Fruit fly (Drosophila melanogaster): ENCODE measurements around the gene Cog8.

The Cog8 gene

DNA sequence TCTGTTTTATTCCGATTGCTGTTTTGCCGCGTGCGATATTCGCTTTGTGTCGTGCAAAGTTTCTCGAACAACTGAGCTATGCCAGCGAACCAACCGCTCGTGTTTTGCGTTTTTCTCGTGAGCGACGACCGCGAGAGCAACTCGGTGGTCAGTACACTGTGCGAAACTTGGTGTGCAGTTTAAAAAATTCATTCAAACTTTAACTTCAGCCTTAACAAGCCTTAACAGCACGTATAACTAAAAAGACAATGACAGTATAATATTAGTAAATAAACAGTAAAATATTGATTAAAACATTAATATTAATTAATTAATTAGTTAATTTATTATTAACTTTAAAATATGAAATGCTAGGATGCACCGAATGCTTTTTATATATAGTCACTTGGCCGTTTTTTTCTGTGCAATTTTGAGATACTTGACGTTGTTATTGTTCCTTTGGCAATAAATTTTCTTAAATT is 29.4 kb upstream of the Cog8 start, which contains the start of gene CG31705 (continued):
- no peak for TF ChIP-seq CG15479 (GFP tag; optimal IDR thresholded peaks at IDR 0.05)
- TF ChIP-seq CG12744 (GFP tag; optimal IDR thresholded peaks at IDR 0.05) = no peak
- no peak for TF ChIP-seq CG16813 (GFP tag; IDR thresholded peaks at IDR 0.05; ENCODE audit: partially characterized antibody)
- TF ChIP-seq CG17359 (tag; optimal IDR thresholded peaks at IDR 0.05) = peak; percentile 1
- TF ChIP-seq Scr (GFP tag; IDR thresholded peaks at IDR 0.05; ENCODE audit: partially characterized antibody) = no peak
- TF ChIP-seq Neu2 (GFP tag; optimal IDR thresholded peaks at IDR 0.05; ENCODE audit: borderline replicate concordance) = no peak
- no peak for TF ChIP-seq ken (GFP tag; IDR thresholded peaks at IDR 0.05)
- TF ChIP-seq CG31224 (GFP tag; IDR thresholded peaks at IDR 0.05) = peak; percentile 5; the same call in 1 of the 2 replicates
- no peak for TF ChIP-seq CG5953 (GFP tag; IDR thresholded peaks at IDR 0.05)
- TF ChIP-seq CG3065 (GFP tag; optimal IDR thresholded peaks at IDR 0.05) = no peak
- TF ChIP-seq PHDP (tag; optimal IDR thresholded peaks at IDR 0.05) = peak; percentile 63
- no peak for TF ChIP-seq CG10321 (GFP tag; IDR thresholded peaks at IDR 0.05)
- peak; percentile 40 for TF ChIP-seq ind (GFP tag; optimal IDR thresholded peaks at IDR 0.05)
- TF ChIP-seq CG8765 (GFP tag; IDR thresholded peaks at IDR 0.05) = peak; percentile 41; the same call in 1 of the 2 replicates
- no peak for TF ChIP-seq repo (GFP tag; optimal IDR thresholded peaks at IDR 0.05)
- peak; percentile 63 for TF ChIP-seq bcd (GFP tag; optimal IDR thresholded peaks at IDR 0.05)
- TF ChIP-seq ara (GFP tag; IDR thresholded peaks at IDR 0.05) = no peak
- no peak for TF ChIP-seq Awh (GFP tag; IDR thresholded peaks at IDR 0.05)
- TF ChIP-seq CG4820 (GFP tag; optimal IDR thresholded peaks at IDR 0.05) = peak; percentile 11
- no peak for TF ChIP-seq Atf3 (GFP tag; optimal IDR thresholded peaks at IDR 0.05)
- no peak for TF ChIP-seq Doc3 (GFP tag; IDR thresholded peaks at IDR 0.05; ENCODE audit: partially characterized antibody)
- TF ChIP-seq hkb (optimal IDR thresholded peaks at IDR 0.05) = no peak
- no peak for TF ChIP-seq hkb (GFP tag; IDR thresholded peaks at IDR 0.05)
- TF ChIP-seq CG32532 (GFP tag; IDR thresholded peaks at IDR 0.05) = peak; percentile 56; the same call in 1 of the 2 replicates
- no peak for TF ChIP-seq CG32767 (GFP tag; IDR thresholded peaks at IDR 0.05)
- no peak for TF ChIP-seq CG42726 (GFP tag; IDR thresholded peaks at IDR 0.05; ENCODE audit: partially characterized antibody)
- TF ChIP-seq fru (optimal IDR thresholded peaks at IDR 0.05) = no peak
- no peak for TF ChIP-seq hb (GFP tag; IDR thresholded peaks at IDR 0.05; ENCODE audit: partially characterized antibody)
- TF ChIP-seq hbn (GFP tag; IDR thresholded peaks at IDR 0.05; ENCODE audit: partially characterized antibody) = no peak
- TF ChIP-seq Abd-B (GFP tag; optimal IDR thresholded peaks at IDR 0.05) = peak; percentile 27
- no peak for TF ChIP-seq vvl (GFP tag; IDR thresholded peaks at IDR 0.05)
- no peak for TF ChIP-seq Elba2 (GFP tag; optimal IDR thresholded peaks at IDR 0.05)
- no peak for TF ChIP-seq zfh2 (GFP tag; optimal IDR thresholded peaks at IDR 0.05)
- TF ChIP-seq Hmr (GFP tag; optimal IDR thresholded peaks at IDR 0.05) = peak; percentile 73
- TF ChIP-seq maf-S (GFP tag; optimal IDR thresholded peaks at IDR 0.05) = no peak
- TF ChIP-seq CG16863 (GFP tag; optimal IDR thresholded peaks at IDR 0.05) = no peak
- no peak for TF ChIP-seq run (tag; optimal IDR thresholded peaks at IDR 0.05)
- TF ChIP-seq Hr3 (GFP tag; optimal IDR thresholded peaks at IDR 0.05) = peak; percentile 39
- 0 out of 2 replicates have a peak, but pooled peaks have one; percentile 13 for TF ChIP-seq ttk (GFP tag; IDR thresholded peaks at IDR 0.05)
- peak; percentile 30; the same call in 2 of the 3 replicates for TF ChIP-seq tgo (GFP tag; IDR thresholded peaks at IDR 0.05)
- no peak for TF ChIP-seq Gsc (GFP tag; IDR thresholded peaks at IDR 0.05)
- no peak for TF ChIP-seq gsb-n (tag; optimal IDR thresholded peaks at IDR 0.05)
- TF ChIP-seq mam (GFP tag; optimal IDR thresholded peaks at IDR 0.05) = no peak
- TF ChIP-seq danr (GFP tag; IDR thresholded peaks at IDR 0.05) = no peak
- TF ChIP-seq ems (GFP tag; optimal IDR thresholded peaks at IDR 0.05) = no peak
- no peak for TF ChIP-seq CG30020 (tag; optimal IDR thresholded peaks at IDR 0.05)
- TF ChIP-seq gro (GFP tag; optimal IDR thresholded peaks at IDR 0.05) = no peak
